Fruit fly (Drosophila melanogaster) whole organism, embryonic: ENCODE data around the gene CG3119.

Experiments used
- Blimp-1 ChIP-seq: fragments of 200-800 bp; sonication (Bioruptor generic); optimal IDR thresholded peaks from 3 replicates; lab custom pipeline; 2018; ENCODE audit warnings: missing biosample characterization, missing genetic modification characterization, mild to moderate bottlenecking, moderate library complexity, missing genetic modification reagents
- CG10209 ChIP-seq: fragments of 200-800 bp; sonication (Bioruptor generic); optimal IDR thresholded peaks from 3 replicates; lab custom pipeline; 2017; ENCODE audit warnings: missing biosample characterization, mild to moderate bottlenecking, missing genetic modification characterization, missing genetic modification reagents
- CG10274 ChIP-seq: fragments of 200-800 bp; sonication (Bioruptor generic); optimal IDR thresholded peaks from 3 replicates; lab custom pipeline; 2017; ENCODE audit warnings: missing biosample characterization, mild to moderate bottlenecking, missing genetic modification characterization
- CG11398 ChIP-seq: fragments of 200-800 bp; sonication (Bioruptor generic); optimal IDR thresholded peaks from 2 replicates; lab custom pipeline; 2016; ENCODE audit warnings: missing biosample characterization, missing genetic modification characterization
- CG11456 ChIP-seq: fragments of 200-800 bp; sonication (Bioruptor generic); IDR thresholded peaks from 3 replicates; pipeline ENCODE4 v1.3.6; 2022; ENCODE audit warnings: missing biosample characterization, missing genetic modification characterization
- CG11504 ChIP-seq: fragments of 200-800 bp; sonication (Bioruptor generic); optimal IDR thresholded peaks from 3 replicates; lab custom pipeline; 2019; ENCODE audit warnings: missing biosample characterization, mild to moderate bottlenecking, missing genetic modification characterization, moderate library complexity
- CG12744 ChIP-seq: fragments of 200-800 bp; sonication (Bioruptor generic); optimal IDR thresholded peaks from 2 replicates; lab custom pipeline; 2016; ENCODE audit warnings: missing biosample characterization, missing genetic modification characterization
- CG14710 ChIP-seq: fragments of 200-800 bp; sonication (Bioruptor generic); optimal IDR thresholded peaks from 3 replicates; lab custom pipeline; 2019; ENCODE audit warnings: missing biosample characterization, mild to moderate bottlenecking, missing genetic modification characterization, moderate library complexity
- CG1529 ChIP-seq: fragments of 200-800 bp; sonication (Bioruptor generic); optimal IDR thresholded peaks from 3 replicates; lab custom pipeline; 2018; ENCODE audit warnings: missing biosample characterization, missing genetic modification characterization
- CG1602 ChIP-seq: fragments of 200-800 bp; sonication (Bioruptor generic); optimal IDR thresholded peaks from 3 replicates; lab custom pipeline; 2016; ENCODE audit warnings: missing biosample characterization, missing genetic modification characterization
- CG17568 ChIP-seq: fragments of 200-800 bp; sonication (Bioruptor generic); optimal IDR thresholded peaks from 2 replicates; lab custom pipeline; 2018; ENCODE audit warnings: missing biosample characterization, mild to moderate bottlenecking, missing genetic modification characterization, moderate library complexity
- CG17829 ChIP-seq: fragments of 200-800 bp; optimal IDR thresholded peaks from 2 replicates; lab custom pipeline; 2019; ENCODE audit warnings: missing biosample characterization, mild to moderate bottlenecking, missing genetic modification characterization, moderate library complexity
- CG1792 ChIP-seq: fragments of 200-800 bp; sonication (Bioruptor generic); optimal IDR thresholded peaks from 2 replicates; lab custom pipeline; 2016; ENCODE audit warnings: missing biosample characterization, missing genetic modification characterization
- CG2199 ChIP-seq: fragments of 200-800 bp; sonication (Bioruptor generic); IDR thresholded peaks from 3 replicates; pipeline ENCODE4 v1.3.6; 2022; ENCODE audit warnings: missing biosample characterization, missing genetic modification characterization
- CG2712 ChIP-seq: fragments of 200-800 bp; optimal IDR thresholded peaks from 3 replicates; lab custom pipeline; 2019; ENCODE audit warnings: missing biosample characterization, mild to moderate bottlenecking, missing genetic modification characterization, moderate library complexity
- CG3838 ChIP-seq: fragments of 200-800 bp; sonication (Bioruptor generic); optimal IDR thresholded peaks from 3 replicates; lab custom pipeline; 2016; ENCODE audit warnings: missing biosample characterization, missing genetic modification characterization
- CG43689 ChIP-seq: fragments of 200-800 bp; sonication (Bioruptor generic); IDR thresholded peaks from 2 replicates; pipeline ENCODE4 v1.3.6; 2022; ENCODE audit warnings: missing biosample characterization, missing genetic modification characterization
- CG4854 ChIP-seq: fragments of 200-800 bp; sonication (Bioruptor generic); optimal IDR thresholded peaks from 2 replicates; lab custom pipeline; 2016; ENCODE audit warnings: missing biosample characterization, missing genetic modification characterization, inconsistent platforms
- Deaf1 ChIP-seq: fragments of 200-800 bp; optimal IDR thresholded peaks from 3 replicates; lab custom pipeline; 2019; ENCODE audit warnings: missing biosample characterization, mild to moderate bottlenecking, missing genetic modification characterization, moderate library complexity
- Dip2 ChIP-seq: fragments of 200-800 bp; sonication (Bioruptor generic); IDR thresholded peaks from 2 replicates; pipeline ENCODE4 v1.3.6; 2022; ENCODE audit warnings: missing biosample characterization, missing genetic modification characterization
- Dll ChIP-seq: fragments of 200-800 bp; sonication (Bioruptor generic); IDR thresholded peaks from 4 replicates; pipeline ENCODE4 v1.3.6; 2022; ENCODE audit warnings: missing biosample characterization, missing genetic modification characterization; ENCODE audit not compliant: partially characterized antibody
- Doc3 ChIP-seq: fragments of 200-800 bp; sonication (Bioruptor generic); IDR thresholded peaks from 3 replicates; pipeline ENCODE4 v1.3.6; 2022; ENCODE audit warnings: missing biosample characterization, missing genetic modification characterization; ENCODE audit not compliant: partially characterized antibody
- E2f1 ChIP-seq: fragments of 200-800 bp; sonication (Bioruptor generic); IDR thresholded peaks from 2 replicates; pipeline ENCODE4 v1.3.6; 2022; ENCODE audit warnings: missing biosample characterization, missing genetic modification characterization
- Fer2 ChIP-seq: fragments of 200-800 bp; sonication (Bioruptor generic); optimal IDR thresholded peaks from 2 replicates; lab custom pipeline; 2018; ENCODE audit warnings: missing biosample characterization, mild to moderate bottlenecking, missing genetic modification characterization, moderate library complexity
- Mrtf ChIP-seq: fragments of 200-800 bp; sonication (Bioruptor generic); IDR thresholded peaks from 3 replicates; pipeline ENCODE4 v1.3.6; 2022; ENCODE audit warnings: missing biosample characterization, missing genetic modification characterization
- Sin3A ChIP-seq: fragments of >200 bp; optimal IDR thresholded peaks from 2 replicates; lab custom pipeline; 2018
- TFAM ChIP-seq: fragments of 200-800 bp; sonication (Bioruptor generic); optimal IDR thresholded peaks from 2 replicates; lab custom pipeline; 2017; ENCODE audit warnings: missing biosample characterization, missing genetic modification characterization, inconsistent platforms
- al ChIP-seq: fragments of 200-800 bp; sonication (Bioruptor generic); IDR thresholded peaks from 2 replicates; pipeline ENCODE4 v1.3.6; 2022; ENCODE audit warnings: missing biosample characterization, missing genetic modification characterization
- aop ChIP-seq: fragments of 200-800 bp; sonication (Bioruptor generic); IDR thresholded peaks from 2 replicates; pipeline ENCODE4 v1.3.6; 2022; ENCODE audit warnings: missing biosample characterization, missing genetic modification characterization
- bowl ChIP-seq: fragments of 200-800 bp; sonication (Bioruptor generic); IDR thresholded peaks from 2 replicates; pipeline ENCODE4 v1.3.6; 2022; ENCODE audit warnings: missing biosample characterization, missing genetic modification characterization
- bsh ChIP-seq, 2 experiments: fragments of 200-800 bp; sonication (Bioruptor generic); optimal IDR thresholded peaks; 2 replicates each; lab custom pipeline; 2017 to 2018; ENCODE audit warnings: mild to moderate bottlenecking in 2 of 2, missing biosample characterization in 2 of 2, missing genetic modification characterization in 2 of 2, moderate library complexity in 1 of 2
- cad ChIP-seq: fragments of >200 bp; optimal IDR thresholded peaks from 2 replicates; lab custom pipeline; 2017; ENCODE audit warnings: missing biosample characterization, missing genetic modification characterization
- chn ChIP-seq: fragments of 200-800 bp; sonication (Bioruptor generic); optimal IDR thresholded peaks from 2 replicates; lab custom pipeline; 2016; ENCODE audit warnings: missing biosample characterization, missing genetic modification characterization
- crp ChIP-seq, 2 experiments: fragments of 200-800 bp; sonication (Bioruptor generic); optimal IDR thresholded peaks; 2 replicates in 1 of 2; 3 replicates in 1 of 2; lab custom pipeline; 2017; ENCODE audit warnings: missing biosample characterization in 2 of 2, missing genetic modification characterization in 2 of 2, mild to moderate bottlenecking in 1 of 2, moderate library complexity in 1 of 2
- da ChIP-seq: fragments of 200-800 bp; sonication (Bioruptor generic); optimal IDR thresholded peaks from 2 replicates; lab custom pipeline; 2016; ENCODE audit warnings: missing biosample characterization, missing genetic modification characterization
- dysf ChIP-seq: fragments of 200-800 bp; sonication (Bioruptor generic); IDR thresholded peaks from 3 replicates; pipeline ENCODE4 v1.3.6; 2022; ENCODE audit warnings: missing biosample characterization, missing genetic modification characterization
- emc ChIP-seq: fragments of 200-800 bp; sonication (Bioruptor generic); optimal IDR thresholded peaks from 2 replicates; lab custom pipeline; 2016; ENCODE audit warnings: missing biosample characterization, missing genetic modification characterization
- gfzf ChIP-seq: fragments of 200-800 bp; sonication (Bioruptor generic); optimal IDR thresholded peaks from 2 replicates; lab custom pipeline; 2016; ENCODE audit warnings: missing biosample characterization, mild to moderate bottlenecking, missing genetic modification characterization, moderate library complexity
- her ChIP-seq: fragments of 200-800 bp; sonication (Bioruptor generic); optimal IDR thresholded peaks from 2 replicates; lab custom pipeline; 2016; ENCODE audit warnings: missing biosample characterization, missing genetic modification characterization
- ind ChIP-seq: fragments of 200-800 bp; sonication (Bioruptor generic); optimal IDR thresholded peaks from 3 replicates; lab custom pipeline; 2016; ENCODE audit warnings: missing biosample characterization, missing genetic modification characterization
- jing ChIP-seq: fragments of 200-800 bp; sonication (Bioruptor generic); optimal IDR thresholded peaks from 2 replicates; lab custom pipeline; 2018; ENCODE audit warnings: missing biosample characterization, mild to moderate bottlenecking, missing genetic modification characterization
- kni ChIP-seq: fragments of 200-800 bp; sonication (Bioruptor generic); optimal IDR thresholded peaks from 3 replicates; lab custom pipeline; 2017; ENCODE audit warnings: mild to moderate bottlenecking, missing biosample characterization, missing genetic modification reagents, missing genetic modification characterization
- luna ChIP-seq: fragments of 200-800 bp; sonication (Bioruptor generic); optimal IDR thresholded peaks from 2 replicates; lab custom pipeline; 2016; ENCODE audit warnings: missing biosample characterization, missing genetic modification characterization
- otp ChIP-seq: fragments of 200-800 bp; sonication (Bioruptor generic); IDR thresholded peaks from 3 replicates; pipeline ENCODE4, ENCODE4 v1.3.6; 2022; ENCODE audit warnings: missing biosample characterization, missing genetic modification characterization
- pfk ChIP-seq: fragments of 200-800 bp; sonication (Bioruptor generic); optimal IDR thresholded peaks from 2 replicates; lab custom pipeline; 2018; ENCODE audit warnings: missing biosample characterization, mild to moderate bottlenecking, missing genetic modification characterization, moderate library complexity
- scrt ChIP-seq: fragments of 200-800 bp; sonication (Bioruptor generic); optimal IDR thresholded peaks from 2 replicates; lab custom pipeline; 2018; ENCODE audit warnings: missing biosample characterization, mild to moderate bottlenecking, missing genetic modification characterization, moderate library complexity
- sens ChIP-seq: fragments of 200-800 bp; sonication (Bioruptor generic); peaks from one replicate; lab custom pipeline; 2016; ENCODE audit warnings: missing biosample characterization, missing genetic modification characterization
- seq ChIP-seq: fragments of 200-800 bp; sonication (Bioruptor generic); IDR thresholded peaks from 2 replicates; pipeline ENCODE4 v1.3.6; 2022; ENCODE audit warnings: missing biosample characterization, missing genetic modification characterization
- shn ChIP-seq: fragments of 200-800 bp; sonication (Bioruptor generic); optimal IDR thresholded peaks from 3 replicates; lab custom pipeline; 2016; ENCODE audit warnings: missing biosample characterization, missing genetic modification characterization
- tin ChIP-seq: fragments of 200-800 bp; sonication (Bioruptor generic); optimal IDR thresholded peaks from 3 replicates; lab custom pipeline; 2016; ENCODE audit warnings: missing biosample characterization, missing genetic modification characterization
- trh ChIP-seq: fragments of 200-800 bp; sonication (Bioruptor generic); optimal IDR thresholded peaks from 2 replicates; lab custom pipeline; 2016; ENCODE audit warnings: missing biosample characterization, missing genetic modification characterization
- unc-4 ChIP-seq: fragments of 200-800 bp; sonication (Bioruptor generic); IDR thresholded peaks from 2 replicates; pipeline ENCODE4 v1.3.6; 2022; ENCODE audit warnings: missing biosample characterization, missing genetic modification characterization; ENCODE audit not compliant: partially characterized antibody
- wor ChIP-seq: fragments of 200-800 bp; sonication (Bioruptor generic); IDR thresholded peaks from 2 replicates; pipeline ENCODE4 v1.3.6; 2022; ENCODE audit warnings: missing biosample characterization, missing genetic modification characterization

CG3119 gene

DNA sequence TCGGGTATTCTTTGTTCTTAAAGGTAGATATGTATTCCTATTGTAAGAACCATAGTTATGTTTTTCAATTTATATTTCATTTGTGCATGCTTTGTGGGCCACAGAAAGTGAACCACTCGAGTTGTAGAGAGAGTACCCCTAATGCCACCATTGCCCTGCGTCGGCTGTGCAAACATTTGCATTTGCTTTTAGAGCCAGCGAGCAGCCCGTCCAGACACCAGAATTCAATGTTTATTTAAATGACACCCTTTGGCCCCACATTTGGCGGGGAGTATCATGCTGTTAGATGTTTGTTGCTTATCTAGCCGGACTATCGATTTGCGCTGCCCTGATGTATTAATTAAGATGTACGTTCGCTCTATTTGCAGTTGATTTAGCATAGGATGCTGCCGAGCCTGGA lies 27.0 kb upstream of the CG3119 start (continued):
- TF ChIP-seq CG10274 (GFP tag; lab: Kevin White, UChicago) (peak; percentile 15), CG1792 (GFP tag; lab: Kevin White, UChicago) (peak; percentile 4), CG4854 (GFP tag; lab: Kevin White, UChicago) (no peak), E2f1 (GFP tag; lab: Robert Waterston, UW) (no peak), cad (GFP tag; lab: Kevin White, UChicago) (no peak), scrt (no peak), CG1602 (GFP tag; lab: Kevin White, UChicago) (no peak), CG11504 (tag; lab: Kevin White, UChicago) (no peak), seq (GFP tag; lab: Robert Waterston, UW) (no peak), kni (GFP tag; lab: Kevin White, UChicago) (peak; percentile 42), dysf (GFP tag; lab: Robert Waterston, UW) (0 out of 3 replicates have a peak, but pooled peaks have one; percentile 6), CG12744 (GFP tag; lab: Kevin White, UChicago) (no peak), emc (GFP tag; lab: Kevin White, UChicago) (no peak), Deaf1 (tag; lab: Kevin White, UChicago) (no peak), bsh (GFP tag; optimal IDR thresholded peaks at IDR 0.05; lab: Kevin White, UChicago) (peak in 1 of 2 experiments; percentile 8), da (GFP tag; lab: Kevin White, UChicago) (no peak), Doc3 (no peak), TFAM (GFP tag; lab: Kevin White, UChicago) (no peak), ind (no peak), chn (GFP tag; lab: Kevin White, UChicago) (no peak), luna (GFP tag; lab: Kevin White, UChicago) (no peak), pfk (GFP tag; lab: Kevin White, UChicago) (no peak), jing (GFP tag; lab: Kevin White, UChicago) (no peak), wor (GFP tag; lab: Robert Waterston, UW) (no peak), bowl (GFP tag; lab: Robert Waterston, UW) (no peak), CG1529 (peak; percentile 0), Sin3A (lab: Kevin White, UChicago) (no peak), Mrtf (GFP tag; lab: Robert Waterston, UW) (no peak), gfzf (GFP tag; lab: Kevin White, UChicago) (no peak), CG17568 (GFP tag; lab: Kevin White, UChicago) (peak; percentile 62), CG43689 (no peak), CG3838 (GFP tag; lab: Kevin White, UChicago) (no peak), trh (GFP tag; lab: Kevin White, UChicago) (no peak)

DNA sequence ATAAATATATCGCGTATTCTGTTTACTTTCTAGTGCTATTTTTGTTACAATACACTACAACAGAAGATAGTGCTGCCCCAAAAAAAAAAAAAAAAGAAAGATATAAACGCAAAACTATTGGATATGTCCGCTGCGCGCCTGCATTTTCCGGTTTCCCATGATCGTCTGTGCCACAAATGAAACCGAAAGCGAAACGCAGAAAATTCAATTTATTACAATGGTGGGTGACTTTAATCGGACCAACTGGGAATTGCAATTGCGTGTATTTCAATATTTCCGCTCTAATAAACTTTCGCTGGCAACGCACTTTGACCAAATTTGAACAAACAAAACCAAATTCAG lies 25.0 kb upstream of the CG3119 start:
- no peak for TF ChIP-seq crp (GFP tag; optimal IDR thresholded peaks at IDR 0.05; lab: Kevin White, UChicago)
- TF ChIP-seq CG43689: no peak
- no peak for TF ChIP-seq CG17829 (tag; lab: Kevin White, UChicago)
- no peak for TF ChIP-seq al (GFP tag; lab: Robert Waterston, UW)
- TF ChIP-seq sens (GFP tag; lab: Kevin White, UChicago): peak; percentile 68
- TF ChIP-seq CG14710 (tag; lab: Kevin White, UChicago): no peak
- TF ChIP-seq shn (GFP tag; lab: Kevin White, UChicago): no peak
- TF ChIP-seq CG2199 (GFP tag; lab: Robert Waterston, UW): 0 out of 3 replicates have a peak, but pooled peaks have one; percentile 36
- TF ChIP-seq CG2712 (tag; lab: Kevin White, UChicago): no peak
- TF ChIP-seq unc-4 (GFP tag; lab: Robert Waterston, UW): peak; percentile 12; the same call in 1 of the 2 replicates
- TF ChIP-seq otp: peak; percentile 1; the same call in 1 of the 3 replicates
- no peak for TF ChIP-seq CG10209 (GFP tag; lab: Kevin White, UChicago)
- peak; percentile 5 for TF ChIP-seq CG11398 (GFP tag; lab: Kevin White, UChicago)
- TF ChIP-seq Fer2: no peak
- TF ChIP-seq Dll (GFP tag; lab: Robert Waterston, UW): 0 out of 4 replicates have a peak, but pooled peaks have one; percentile 9
- TF ChIP-seq her (GFP tag; lab: Kevin White, UChicago): no peak
- TF ChIP-seq Blimp-1 (GFP tag; lab: Kevin White, UChicago): peak; percentile 90
- no peak for TF ChIP-seq CG11456 (GFP tag; lab: Robert Waterston, UW)
- TF ChIP-seq Dip2: no peak
- no peak for TF ChIP-seq tin (GFP tag; lab: Kevin White, UChicago)
- TF ChIP-seq aop (GFP tag; lab: Robert Waterston, UW): no peak
